Worm (Caenorhabditis elegans): ENCODE results near the gene C49C8.1.

Gene C49C8.1

DNA sequence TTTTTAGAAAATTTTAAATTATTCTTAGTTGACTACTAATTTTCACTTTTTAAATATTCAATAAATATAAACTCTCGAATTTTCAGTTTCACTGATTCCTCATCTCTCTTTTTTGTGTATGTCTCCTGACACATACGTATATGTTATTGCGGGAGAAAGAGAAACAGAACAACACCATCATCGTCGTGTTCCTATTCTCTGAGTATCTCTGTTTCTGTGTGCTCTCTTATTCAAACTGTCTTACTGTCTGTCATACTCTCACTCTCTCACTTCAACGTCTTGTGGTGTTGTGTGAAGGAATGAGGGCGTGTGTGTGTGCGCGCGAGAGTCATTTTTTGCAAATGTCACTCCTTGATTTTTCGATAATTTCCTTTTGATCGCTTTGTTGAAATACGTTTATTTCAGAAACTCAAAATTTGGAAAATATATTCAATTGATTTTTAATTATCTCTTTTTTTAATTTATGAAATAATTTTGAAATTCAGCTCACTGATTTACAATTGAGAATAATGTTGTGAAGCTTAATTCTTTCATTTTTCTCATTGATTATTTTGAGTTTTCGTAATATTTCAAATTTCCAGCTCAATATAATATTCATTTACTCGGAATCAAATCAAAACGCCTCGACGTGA lies 34.2 kb upstream of the C49C8.1 start, which contains the start of gene lin-49 (continued):
- TF ChIP-seq set-16 (GFP tag; IDR thresholded peaks at IDR 0.05) (no peak), hlh-30 (tag; optimal IDR thresholded peaks at IDR 0.05; ENCODE audit: insufficient read depth) (peak; percentile 97), F44E2.7 (GFP tag; IDR thresholded peaks at IDR 0.05) (no peak), F10B5.3 (tag; optimal IDR thresholded peaks at IDR 0.05) (no peak), mep-1 (tag; optimal IDR thresholded peaks at IDR 0.05) (peak; percentile 88), madf-5 (GFP tag; IDR thresholded peaks at IDR 0.05) (no peak), ztf-11 (tag; optimal IDR thresholded peaks at IDR 0.05) (no peak), zfp-2 (tag; optimal IDR thresholded peaks at IDR 0.05) (no peak), F26F4.8 (GFP tag; conservative IDR thresholded peaks at IDR 0.05) (no peak), lin-29 (GFP tag; IDR thresholded peaks at IDR 0.05) (no peak), F49E8.2 (tag; optimal IDR thresholded peaks at IDR 0.05; ENCODE audit: borderline replicate concordance) (no peak), mes-2 (tag; optimal IDR thresholded peaks at IDR 0.05; ENCODE audit: poor library complexity, severe bottlenecking) (peak; percentile 67), dve-1 (tag; optimal IDR thresholded peaks at IDR 0.05; ENCODE audit: insufficient read depth) (peak; percentile 87), aha-1 (tag) (no peak), spr-1 (tag; optimal IDR thresholded peaks at IDR 0.05) (no peak), mdl-1 (tag; optimal IDR thresholded peaks at IDR 0.05) (peak; percentile 9 to 83), ceh-32 (tag; optimal IDR thresholded peaks at IDR 0.05; ENCODE audit: poor library complexity) (no peak), nhr-11 (tag; optimal IDR thresholded peaks at IDR 0.05) (peak; percentile 7), tra-1 (GFP tag; IDR thresholded peaks at IDR 0.05) (no peak), duxl-1 (tag; optimal IDR thresholded peaks at IDR 0.05; ENCODE audit: poor library complexity) (no peak), Y48G9A.11 (GFP tag; IDR thresholded peaks at IDR 0.05) (no peak), T20F7.1 (GFP tag; optimal IDR thresholded peaks at IDR 0.05) (peak; percentile 58), vab-7 (GFP tag; IDR thresholded peaks at IDR 0.05) (no peak), pqm-1 (tag; optimal IDR thresholded peaks at IDR 0.05) (no peak), lin-39 (tag; optimal IDR thresholded peaks at IDR 0.05) (no peak), fkh-10 (GFP tag; optimal IDR thresholded peaks at IDR 0.05) (peak; percentile 1), unc-130 (GFP tag; optimal IDR thresholded peaks at IDR 0.05) (no peak), unc-39 (tag; optimal IDR thresholded peaks at IDR 0.05) (no peak), nhr-28 (tag; optimal IDR thresholded peaks at IDR 0.05) (peak; percentile 84), mxl-2 (GFP tag; conservative IDR thresholded peaks at IDR 0.05) (no peak), sdz-12 (GFP tag; optimal IDR thresholded peaks at IDR 0.05) (no peak), arid-1 (GFP tag; conservative IDR thresholded peaks at IDR 0.05) (0 out of 2 replicates have a peak, but pooled peaks have one; percentile 11), daf-8 (GFP tag; IDR thresholded peaks at IDR 0.05) (no peak), mxl-3 (GFP tag; optimal IDR thresholded peaks at IDR 0.05) (peak; percentile 68), jun-1 (tag; optimal IDR thresholded peaks at IDR 0.05) (no peak), ztf-7 (tag; optimal IDR thresholded peaks at IDR 0.05) (peak; percentile 15), nhr-102 (tag; optimal IDR thresholded peaks at IDR 0.05) (peak; percentile 20), Y5F2A.4 (GFP tag; optimal IDR thresholded peaks at IDR 0.05) (no peak), ZK546.5 (tag; optimal IDR thresholded peaks at IDR 0.05) (no peak), egl-27 (tag; optimal IDR thresholded peaks at IDR 0.05) (no peak), pha-4 (GFP tag; IDR thresholded peaks at IDR 0.05) (no peak), pha-4 (tag; optimal IDR thresholded peaks at IDR 0.05) (peak; percentile 65), ama-1 (optimal IDR thresholded peaks at IDR 0.05) (no peak), daf-16 (GFP tag; optimal IDR thresholded peaks at IDR 0.05) (peak in 1 of 2 experiments; percentile 79), daf-16 (tag; optimal IDR thresholded peaks at IDR 0.05) (peak; percentile 80), nhr-76 (tag; optimal IDR thresholded peaks at IDR 0.05) (no peak), aly-2 (tag; optimal IDR thresholded peaks at IDR 0.05) (no peak), nhr-42 (GFP tag; IDR thresholded peaks at IDR 0.05) (no peak), D1046.2 (GFP tag; IDR thresholded peaks at IDR 0.05) (no peak), nhr-41 (GFP tag; IDR thresholded peaks at IDR 0.05) (no peak), unc-62 (GFP tag; optimal IDR thresholded peaks at IDR 0.05 in 1 of 2) (peak in 1 of 2 experiments; percentile 10), unc-62 (tag; optimal IDR thresholded peaks at IDR 0.05) (no peak)

All from whole organism, L4 larva.